Fruit fly (Drosophila melanogaster): ENCODE measurements around the gene yin.

Gene yin

dm6 chrX:3866844-3867457 lies 4.8 kb downstream of the yin start (continued):
- peak; percentile 64 for TF ChIP-seq Ets96B (tag; optimal IDR thresholded peaks at IDR 0.05)
- TF ChIP-seq dsx (GFP tag; optimal IDR thresholded peaks at IDR 0.05; ENCODE audit: poor library complexity, severe bottlenecking) = peak; percentile 35
- peak; percentile 70 for TF ChIP-seq CG32006 (GFP tag; optimal IDR thresholded peaks at IDR 0.05)
- no peak for TF ChIP-seq Sox102F (GFP tag; optimal IDR thresholded peaks at IDR 0.05)
- no peak for TF ChIP-seq fkh (GFP tag; optimal IDR thresholded peaks at IDR 0.05)
- TF ChIP-seq OdsH (GFP tag; optimal IDR thresholded peaks at IDR 0.05) = peak; percentile 61
- peak; percentile 49 for TF ChIP-seq acj6 (GFP tag; optimal IDR thresholded peaks at IDR 0.05)
- peak in 1 of 2 experiments; percentile 15 for TF ChIP-seq salr (GFP tag; optimal IDR thresholded peaks at IDR 0.05)
- TF ChIP-seq CG1621 (tag; optimal IDR thresholded peaks at IDR 0.05) = peak; percentile 14
- peak; percentile 55 for TF ChIP-seq Hr4 (GFP tag; optimal IDR thresholded peaks at IDR 0.05)
- no peak for TF ChIP-seq Ets21C (GFP tag; optimal IDR thresholded peaks at IDR 0.05)
- peak; percentile 29 for TF ChIP-seq CG10631 (GFP tag; optimal IDR thresholded peaks at IDR 0.05)
- TF ChIP-seq Smox (GFP tag; optimal IDR thresholded peaks at IDR 0.05) = peak; percentile 8
- TF ChIP-seq CG34406 (GFP tag; optimal IDR thresholded peaks at IDR 0.05) = peak; percentile 59
- TF ChIP-seq Blimp-1 (GFP tag; optimal IDR thresholded peaks at IDR 0.05) = no peak
- no peak for TF ChIP-seq CG9139 (GFP tag; optimal IDR thresholded peaks at IDR 0.05)
- TF ChIP-seq CG6163 (GFP tag; IDR thresholded peaks at IDR 0.05) = no peak; the same call in 2 of the 3 replicates
- TF ChIP-seq CG31627 (GFP tag; optimal IDR thresholded peaks at IDR 0.05) = peak; percentile 11
- no peak for TF ChIP-seq vri (GFP tag; optimal IDR thresholded peaks at IDR 0.05)
- no peak for TF ChIP-seq Hr39 (GFP tag; optimal IDR thresholded peaks at IDR 0.05)

- TF ChIP-seq CG1621 (tag; optimal IDR thresholded peaks at IDR 0.05) (peak; percentile 19), CG3919 (GFP tag; optimal IDR thresholded peaks at IDR 0.05) (no peak), dac (GFP tag; optimal IDR thresholded peaks at IDR 0.05) (no peak), CG6808 (GFP tag; optimal IDR thresholded peaks at IDR 0.05) (peak; percentile 37), pdm3 (GFP tag; optimal IDR thresholded peaks at IDR 0.05) (no peak), Blimp-1 (GFP tag; optimal IDR thresholded peaks at IDR 0.05) (no peak), CG6276 (GFP tag; optimal IDR thresholded peaks at IDR 0.05) (no peak), Gug (GFP tag; IDR thresholded peaks at IDR 0.05) (no peak), Hr4 (GFP tag; optimal IDR thresholded peaks at IDR 0.05) (no peak), CG9139 (GFP tag; optimal IDR thresholded peaks at IDR 0.05) (no peak), CG16779 (tag; optimal IDR thresholded peaks at IDR 0.05) (no peak), Eip78C (GFP tag) (no peak), CG11902 (GFP tag; optimal IDR thresholded peaks at IDR 0.05) (no peak), cyc (GFP tag; optimal IDR thresholded peaks at IDR 0.05) (no peak), esn (GFP tag; optimal IDR thresholded peaks at IDR 0.05) (no peak), Lpt (GFP tag; optimal IDR thresholded peaks at IDR 0.05) (no peak), Ets21C (GFP tag; optimal IDR thresholded peaks at IDR 0.05) (no peak), CG8119 (GFP tag; IDR thresholded peaks at IDR 0.05) (no peak), CG6163 (GFP tag; IDR thresholded peaks at IDR 0.05) (0 out of 3 replicates have a peak, but pooled peaks have one; percentile 17), CG31627 (GFP tag; optimal IDR thresholded peaks at IDR 0.05) (no peak), CG8632 (GFP tag; optimal IDR thresholded peaks at IDR 0.05) (no peak), eg (GFP tag; IDR thresholded peaks at IDR 0.05) (0 out of 3 replicates have a peak, but pooled peaks have one; percentile 7), CG15336 (GFP tag; IDR thresholded peaks at IDR 0.05) (no peak), achi (GFP tag; optimal IDR thresholded peaks at IDR 0.05) (no peak), svp (GFP tag) (no peak), CG3032 (tag; optimal IDR thresholded peaks at IDR 0.05) (no peak), CG7368 (GFP tag; optimal IDR thresholded peaks at IDR 0.05) (no peak), acj6 (GFP tag; optimal IDR thresholded peaks at IDR 0.05) (no peak), CG10669 (GFP tag; optimal IDR thresholded peaks at IDR 0.05) (no peak), CG11762 (GFP tag; optimal IDR thresholded peaks at IDR 0.05; ENCODE audit: insufficient read depth) (no peak)
Measured at dm6 chrX:3866104-3866503, 5.6 kb downstream of the yin start.

Measured in whole organism, prepupa.